Fruit fly (Drosophila melanogaster): ENCODE measurements around the gene CG34274.

- TF ChIP-seq dmrt93B (GFP tag; optimal IDR thresholded peaks at IDR 0.05) = no peak
- no peak for TF ChIP-seq pan (optimal IDR thresholded peaks at IDR 0.05)
- no peak for TF ChIP-seq usp (GFP tag; optimal IDR thresholded peaks at IDR 0.05)
- no peak for TF ChIP-seq Hnf4 (GFP tag; optimal IDR thresholded peaks at IDR 0.05)
- no peak for TF ChIP-seq dsf (GFP tag; optimal IDR thresholded peaks at IDR 0.05; ENCODE audit: borderline replicate concordance)
- TF ChIP-seq Sp1 (GFP tag; optimal IDR thresholded peaks at IDR 0.05) = no peak
- TF ChIP-seq h (GFP tag; optimal IDR thresholded peaks at IDR 0.05) = no peak
- TF ChIP-seq dl (GFP tag; optimal IDR thresholded peaks at IDR 0.05; ENCODE audit: insufficient read depth in 1 of 2, partially characterized antibody in 2 of 2) = no peak
- no peak for TF ChIP-seq Hr78 (GFP tag; optimal IDR thresholded peaks at IDR 0.05)
- no peak for TF ChIP-seq CrebA (GFP tag; optimal IDR thresholded peaks at IDR 0.05; ENCODE audit: borderline replicate concordance)
These were observed 37.4 kb downstream of the CG34274 start for dm6 chr3R:15768900-15769299.

All from whole organism, wandering third instar larva.